Worm (Caenorhabditis elegans) whole organism, L4 larva: ENCODE data around the gene srsx-35.

Experiments used
- ZK546.5 ChIP-seq, 2 experiments: sonication (generic microtip); optimal IDR thresholded peaks; 2 replicates each; lab custom pipeline; 2017; ENCODE audit warnings: missing biosample characterization in 2 of 2, missing genetic modification characterization in 2 of 2
- aly-2 ChIP-seq: sonication (generic microtip); optimal IDR thresholded peaks from 2 replicates; lab custom pipeline; 2018; ENCODE audit warnings: missing biosample characterization, missing genetic modification characterization
- ama-1 ChIP-seq: fragments of 150-350 bp; optimal IDR thresholded peaks from 2 replicates; lab custom pipeline; 2014; ENCODE audit warnings: inconsistent platforms, mixed read lengths
- daf-8 ChIP-seq: fragments of 200-800 bp; sonication (Bioruptor generic); IDR thresholded peaks from 2 replicates; pipeline ENCODE4 v1.3.6; 2022; ENCODE audit warnings: missing genetic modification characterization, missing compliant biosample characterization
- egl-27 ChIP-seq: sonication (generic microtip); optimal IDR thresholded peaks from 3 replicates; lab custom pipeline; 2017; ENCODE audit warnings: missing biosample characterization, missing genetic modification reagents, missing genetic modification characterization
- lin-39 ChIP-seq: fragments of 150-350 bp; optimal IDR thresholded peaks from 2 replicates; lab custom pipeline; 2014; ENCODE audit warnings: missing biosample characterization, missing genetic modification reagents, missing genetic modification characterization
- lir-3 ChIP-seq: sonication (generic microtip); optimal IDR thresholded peaks from 2 replicates; lab custom pipeline; 2016; ENCODE audit warnings: mild to moderate bottlenecking, missing genetic modification characterization, missing compliant biosample characterization
- mes-2 ChIP-seq: sonication (generic microtip); optimal IDR thresholded peaks from 2 replicates; lab custom pipeline; 2016; ENCODE audit warnings: missing genotype, mild to moderate bottlenecking, missing genetic modification characterization, missing compliant biosample characterization; ENCODE audit not compliant: poor library complexity, severe bottlenecking
- pqm-1 ChIP-seq: sonication (generic microtip); optimal IDR thresholded peaks from 2 replicates; lab custom pipeline; 2017; ENCODE audit warnings: missing biosample characterization, missing genetic modification characterization
- unc-62 ChIP-seq, 3 experiments: fragments of 150-350 bp in 1 of 3; sonication (generic microtip); optimal IDR thresholded peaks in 2 of 3; peaks in 1 of 3; 1 replicate in 1 of 3; 2 replicates in 2 of 3; lab custom pipeline; 2014 to 2017; ENCODE audit warnings: missing biosample characterization in 3 of 3, missing genetic modification characterization in 3 of 3, missing genetic modification reagents in 3 of 3, missing genotype in 1 of 3
- zfp-3 ChIP-seq: fragments of 200-800 bp; sonication (Bioruptor generic); conservative IDR thresholded peaks from 2 replicates; pipeline ENCODE4 v1.3.6; 2022; ENCODE audit warnings: missing genetic modification reagents, missing genetic modification characterization, missing compliant biosample characterization

- TF ChIP-seq lir-3 (no peak), egl-27 (tag; lab: Kevin White, UChicago) (no peak), ama-1 (lab: Kevin White, UChicago) (no peak), ZK546.5 (tag; optimal IDR thresholded peaks at IDR 0.05; lab: Kevin White, UChicago) (no peak), mes-2 (tag; lab: Kevin White, UChicago) (no peak), zfp-3 (GFP tag; lab: Robert Waterston, UW) (no peak), pqm-1 (tag; lab: Kevin White, UChicago) (no peak), aly-2 (tag; lab: Kevin White, UChicago) (no peak), unc-62 (GFP tag; optimal IDR thresholded peaks at IDR 0.05 in 1 of 2; lab: Kevin White, UChicago) (no peak), unc-62 (tag; optimal IDR thresholded peaks at IDR 0.05; lab: Kevin White, UChicago) (no peak), daf-8 (GFP tag; lab: Robert Waterston, UW) (no peak), lin-39 (tag; lab: Kevin White, UChicago) (no peak)
Observed at ce11 chrV:20691585-20691984, 10.4 kb downstream of the srsx-35 start, which contains the start of gene F53F8.4.
